Fruit fly (Drosophila melanogaster) whole organism, embryonic: ENCODE measurements around the gene CG10301.
A peak's percentile ranks its signal among the peaks of the same experiment; 100 is the strongest.

Source experiments
- B-H2 ChIP-seq: fragments of 200-800 bp; sonication (Bioruptor generic); optimal IDR thresholded peaks from 2 replicates; lab custom pipeline; 2018; ENCODE audit warnings: missing biosample characterization, mild to moderate bottlenecking, missing genetic modification characterization
- CG10274 ChIP-seq: fragments of 200-800 bp; sonication (Bioruptor generic); optimal IDR thresholded peaks from 3 replicates; lab custom pipeline; 2017; ENCODE audit warnings: missing biosample characterization, mild to moderate bottlenecking, missing genetic modification characterization
- CG10543 ChIP-seq: fragments of 200-800 bp; sonication (Bioruptor generic); optimal IDR thresholded peaks from 3 replicates; lab custom pipeline; 2017; ENCODE audit warnings: missing biosample characterization, mild to moderate bottlenecking, missing genetic modification characterization, moderate library complexity
- CG10654 ChIP-seq: fragments of 200-800 bp; sonication (Bioruptor generic); optimal IDR thresholded peaks from 2 replicates; lab custom pipeline; 2016; ENCODE audit warnings: missing biosample characterization, missing genetic modification characterization
- CG11398 ChIP-seq: fragments of 200-800 bp; sonication (Bioruptor generic); optimal IDR thresholded peaks from 2 replicates; lab custom pipeline; 2016; ENCODE audit warnings: missing biosample characterization, missing genetic modification characterization
- CG13296 ChIP-seq: fragments of 200-800 bp; sonication (Bioruptor generic); optimal IDR thresholded peaks from 3 replicates; lab custom pipeline; 2018; ENCODE audit warnings: missing biosample characterization, mild to moderate bottlenecking, missing genetic modification characterization
- CG1529 ChIP-seq: fragments of 200-800 bp; sonication (Bioruptor generic); optimal IDR thresholded peaks from 3 replicates; lab custom pipeline; 2018; ENCODE audit warnings: missing biosample characterization, missing genetic modification characterization
- CG1603 ChIP-seq: fragments of 200-800 bp; sonication (Bioruptor generic); optimal IDR thresholded peaks from 2 replicates; lab custom pipeline; 2019; ENCODE audit warnings: missing biosample characterization, mild to moderate bottlenecking, missing genetic modification characterization, moderate library complexity
- CG17829 ChIP-seq: fragments of 200-800 bp; optimal IDR thresholded peaks from 2 replicates; lab custom pipeline; 2019; ENCODE audit warnings: missing biosample characterization, mild to moderate bottlenecking, missing genetic modification characterization, moderate library complexity
- CG18476 ChIP-seq: fragments of 200-800 bp; sonication (Bioruptor generic); optimal IDR thresholded peaks from 2 replicates; lab custom pipeline; 2016; ENCODE audit warnings: missing biosample characterization, mild to moderate bottlenecking, missing genetic modification characterization
- CG18764 ChIP-seq: fragments of 200-800 bp; sonication (Bioruptor generic); optimal IDR thresholded peaks from 3 replicates; lab custom pipeline; 2016; ENCODE audit warnings: missing biosample characterization, missing genetic modification characterization
- CG2202 ChIP-seq: fragments of 200-800 bp; sonication (Bioruptor generic); optimal IDR thresholded peaks from 2 replicates; lab custom pipeline; 2018; ENCODE audit warnings: missing biosample characterization, mild to moderate bottlenecking, missing genetic modification characterization
- CG2712 ChIP-seq: fragments of 200-800 bp; optimal IDR thresholded peaks from 3 replicates; lab custom pipeline; 2019; ENCODE audit warnings: missing biosample characterization, mild to moderate bottlenecking, missing genetic modification characterization, moderate library complexity
- CG34224 ChIP-seq: fragments of 200-800 bp; sonication (Bioruptor generic); IDR thresholded peaks from 3 replicates; pipeline ENCODE4 v1.3.6; 2022; ENCODE audit warnings: missing biosample characterization, missing genetic modification characterization; ENCODE audit not compliant: partially characterized antibody
- CG6813 ChIP-seq: fragments of 200-800 bp; sonication (Bioruptor generic); optimal IDR thresholded peaks from 2 replicates; lab custom pipeline; 2017; ENCODE audit warnings: missing biosample characterization, missing genetic modification characterization, mild to moderate bottlenecking, moderate library complexity, missing genetic modification reagents
- CG7839 ChIP-seq: fragments of 200-800 bp; sonication (Bioruptor generic); optimal IDR thresholded peaks from 3 replicates; lab custom pipeline; 2018; ENCODE audit warnings: missing biosample characterization, mild to moderate bottlenecking, missing genetic modification characterization, moderate library complexity
- CG9727 ChIP-seq: fragments of 200-800 bp; sonication (Bioruptor generic); optimal IDR thresholded peaks from 3 replicates; lab custom pipeline; 2017; ENCODE audit warnings: missing biosample characterization, mild to moderate bottlenecking, missing genetic modification characterization
- Doc2 ChIP-seq: fragments of 200-800 bp; sonication (Bioruptor generic); IDR thresholded peaks from 2 replicates; pipeline ENCODE4 v1.3.6; 2022; ENCODE audit warnings: missing biosample characterization, missing genetic modification characterization
- HLHmδ ChIP-seq: fragments of 200-800 bp; sonication (Bioruptor generic); optimal IDR thresholded peaks from 2 replicates; lab custom pipeline; 2018; ENCODE audit warnings: missing biosample characterization, mild to moderate bottlenecking, missing genetic modification characterization, moderate library complexity
- Hsf ChIP-seq: fragments of 200-800 bp; sonication (Bioruptor generic); optimal IDR thresholded peaks from 3 replicates; lab custom pipeline; 2016; ENCODE audit warnings: missing biosample characterization, missing genetic modification characterization
- Lim3 ChIP-seq: fragments of 200-800 bp; sonication (Bioruptor generic); IDR thresholded peaks from 2 replicates; pipeline ENCODE4 v1.3.6; 2022; ENCODE audit warnings: missing biosample characterization, missing genetic modification characterization
- Poxn ChIP-seq: fragments of 200-800 bp; sonication (Bioruptor generic); IDR thresholded peaks from 2 replicates; pipeline ENCODE4 v1.3.6; 2022; ENCODE audit warnings: missing biosample characterization, missing genetic modification characterization
- Rfx ChIP-seq: fragments of 200-800 bp; sonication (Bioruptor generic); IDR thresholded peaks from 2 replicates; pipeline ENCODE4 v1.3.6; 2022; ENCODE audit warnings: missing biosample characterization, missing genetic modification characterization
- Ssrp ChIP-seq: fragments of 200-800 bp; sonication (Bioruptor generic); optimal IDR thresholded peaks from 2 replicates; lab custom pipeline; 2018; ENCODE audit warnings: missing biosample characterization, mild to moderate bottlenecking, missing genetic modification characterization, moderate library complexity
- aop ChIP-seq: fragments of 200-800 bp; sonication (Bioruptor generic); IDR thresholded peaks from 2 replicates; pipeline ENCODE4 v1.3.6; 2022; ENCODE audit warnings: missing biosample characterization, missing genetic modification characterization
- ara ChIP-seq: fragments of 200-800 bp; sonication (Bioruptor generic); IDR thresholded peaks from 2 replicates; pipeline ENCODE4 v1.3.6; 2022; ENCODE audit warnings: missing biosample characterization, missing genetic modification characterization
- caup ChIP-seq: fragments of 200-800 bp; sonication (Bioruptor generic); optimal IDR thresholded peaks from 3 replicates; lab custom pipeline; 2017; ENCODE audit warnings: missing biosample characterization, mild to moderate bottlenecking, missing genetic modification characterization, moderate library complexity; ENCODE audit not compliant: severe bottlenecking
- chif ChIP-seq, 2 experiments: fragments of 200-800 bp; sonication (Bioruptor generic); optimal IDR thresholded peaks; 3 replicates each; lab custom pipeline; 2016; ENCODE audit warnings: missing biosample characterization in 2 of 2, missing genetic modification characterization in 2 of 2
- dmrt11E ChIP-seq: fragments of 200-800 bp; sonication (Bioruptor generic); optimal IDR thresholded peaks from 3 replicates; lab custom pipeline; 2018; ENCODE audit warnings: missing biosample characterization, mild to moderate bottlenecking, missing genetic modification characterization, moderate library complexity
- eyg ChIP-seq: fragments of 200-800 bp; sonication (Bioruptor generic); optimal IDR thresholded peaks from 3 replicates; lab custom pipeline; 2016; ENCODE audit warnings: missing biosample characterization, missing genetic modification characterization
- ken ChIP-seq: fragments of 200-800 bp; sonication (Bioruptor generic); IDR thresholded peaks from 3 replicates; pipeline ENCODE4 v1.3.6; 2022; ENCODE audit warnings: missing biosample characterization, missing genetic modification characterization
- lbe ChIP-seq: fragments of 200-800 bp; sonication (Bioruptor generic); optimal IDR thresholded peaks from 2 replicates; lab custom pipeline; 2016; ENCODE audit warnings: missing biosample characterization, mild to moderate bottlenecking, missing genetic modification characterization
- oc ChIP-seq: fragments of 200-800 bp; sonication (Bioruptor generic); optimal IDR thresholded peaks from 2 replicates; lab custom pipeline; 2018; ENCODE audit warnings: missing biosample characterization, mild to moderate bottlenecking, missing genetic modification characterization, moderate library complexity
- pan ChIP-seq, 4 experiments: fragments of >200 bp in 3 of 4; fragments of 200-800 bp in 1 of 4; sonication (Bioruptor generic) in 1 of 4; optimal IDR thresholded peaks in 3 of 4; IDR thresholded peaks in 1 of 4; 2 replicates each; pipeline versions ENCODE4 v1.3.6 to Lab custom; 2017 to 2022; ENCODE audit warnings: missing biosample characterization in 2 of 4, missing genetic modification characterization in 2 of 4, mixed read lengths in 1 of 4
- peb ChIP-seq: fragments of 200-800 bp; sonication (Bioruptor generic); IDR thresholded peaks from 2 replicates; pipeline ENCODE4 v1.3.6; 2022; ENCODE audit warnings: missing biosample characterization, missing genetic modification characterization
- stc ChIP-seq: fragments of 200-800 bp; sonication (Bioruptor generic); IDR thresholded peaks from 2 replicates; pipeline ENCODE4 v1.3.6; 2022; ENCODE audit warnings: missing biosample characterization, missing genetic modification characterization
- stwl ChIP-seq: fragments of 200-800 bp; sonication (Bioruptor generic); optimal IDR thresholded peaks from 3 replicates; lab custom pipeline; 2018; ENCODE audit warnings: missing biosample characterization, mild to moderate bottlenecking, missing genetic modification characterization, moderate library complexity
- tna ChIP-seq: fragments of 200-800 bp; sonication (Bioruptor generic); IDR thresholded peaks from 2 replicates; pipeline ENCODE4 v1.3.6; 2022; ENCODE audit warnings: missing biosample characterization, missing genetic modification characterization; ENCODE audit not compliant: partially characterized antibody
- trem ChIP-seq: fragments of 200-800 bp; optimal IDR thresholded peaks from 3 replicates; lab custom pipeline; 2019; ENCODE audit warnings: missing biosample characterization, mild to moderate bottlenecking, missing genetic modification characterization, moderate library complexity
- zf30C ChIP-seq: fragments of 200-800 bp; sonication (Bioruptor generic); optimal IDR thresholded peaks from 3 replicates; lab custom pipeline; 2018; ENCODE audit warnings: missing biosample characterization, mild to moderate bottlenecking, missing genetic modification characterization

Gene CG10301

dm6 chr3R:23757912-23758607, 48.1 kb downstream of the CG10301 start, which contains the start of the genes PTPMT1 and Hrd3 (continued):
- TF ChIP-seq Doc2 (GFP tag; lab: Robert Waterston, UW) (peak; percentile 90), CG13296 (GFP tag; lab: Kevin White, UChicago) (peak; percentile 99), CG10274 (peak; percentile 94), CG11398 (peak; percentile 93), CG18476 (GFP tag; lab: Kevin White, UChicago) (peak; percentile 99), CG7839 (tag; lab: Kevin White, UChicago) (peak; percentile 99), CG17829 (peak; percentile 99), CG9727 (peak; percentile 100), stwl (tag; lab: Kevin White, UChicago) (peak; percentile 72), CG10654 (GFP tag; lab: Kevin White, UChicago) (peak; percentile 98), CG1603 (tag; lab: Kevin White, UChicago) (peak; percentile 79), tna (GFP tag; lab: Robert Waterston, UW) (no peak), CG2712 (tag; lab: Kevin White, UChicago) (peak; percentile 99), B-H2 (GFP tag; lab: Kevin White, UChicago) (peak; percentile 97), peb (GFP tag; lab: Robert Waterston, UW) (peak; percentile 93), stc (GFP tag; lab: Robert Waterston, UW) (peak; percentile 92), Poxn (GFP tag; lab: Robert Waterston, UW) (peak; percentile 88), Ssrp (tag; lab: Kevin White, UChicago) (peak; percentile 99), chif (GFP tag; optimal IDR thresholded peaks at IDR 0.05; lab: Kevin White, UChicago) (peak; percentile 97 to 98), CG10543 (GFP tag; lab: Kevin White, UChicago) (peak; percentile 99), CG6813 (GFP tag; lab: Kevin White, UChicago) (peak; percentile 96), pan (optimal IDR thresholded peaks at IDR 0.05; lab: Kevin White, UChicago) (no peak), pan (GFP tag; optimal IDR thresholded peaks at IDR 0.05 in 1 of 2, IDR thresholded peaks at IDR 0.05 in 1 of 2) (peak in 1 of 2 experiments; percentile 93), Rfx (peak; percentile 97), zf30C (GFP tag; lab: Kevin White, UChicago) (peak; percentile 19), CG18764 (GFP tag; lab: Kevin White, UChicago) (peak; percentile 96), CG2202 (tag; lab: Kevin White, UChicago) (peak; percentile 97), trem (tag; lab: Kevin White, UChicago) (peak; percentile 95), eyg (GFP tag; lab: Kevin White, UChicago) (peak; percentile 94), ken (GFP tag; lab: Robert Waterston, UW) (peak; percentile 94), ara (GFP tag; lab: Robert Waterston, UW) (peak; percentile 93), caup (GFP tag; lab: Kevin White, UChicago) (peak; percentile 98), dmrt11E (tag; lab: Kevin White, UChicago) (peak; percentile 99), oc (peak; percentile 93), lbe (GFP tag; lab: Kevin White, UChicago) (peak; percentile 95), Hsf (GFP tag; lab: Kevin White, UChicago) (peak; percentile 99), CG1529 (GFP tag; lab: Kevin White, UChicago) (peak; percentile 98), HLHmδ (GFP tag; lab: Kevin White, UChicago) (no peak), CG34224 (no peak), aop (GFP tag; lab: Robert Waterston, UW) (0 out of 2 replicates have a peak, but pooled peaks have one; percentile 27), Lim3 (GFP tag; lab: Robert Waterston, UW) (peak; percentile 81)
